Worm (Caenorhabditis elegans): ENCODE measurements around the gene Y38H6C.15.
"Not testable (repeated sequence)": the region's sequence is repeated elsewhere in the genome, so short reads cannot be mapped to it uniquely, and the experiment has no call there.

ce11 chrV:20564054-20564453 lies 27.9 kb upstream of the Y38H6C.15 start, which contains the start of gene F26F2.13:
- not testable (repeated sequence) for TF ChIP-seq zip-4 (GFP tag; optimal IDR thresholded peaks at IDR 0.05); sox-4 (tag; optimal IDR thresholded peaks at IDR 0.05); skn-1 (tag; optimal IDR thresholded peaks at IDR 0.05); zag-1 (tag; optimal IDR thresholded peaks at IDR 0.05); dpl-1 (GFP tag; optimal IDR thresholded peaks at IDR 0.05)

All from whole organism, L1 larva.